Fruit fly (Drosophila melanogaster): ENCODE results near the gene CanA-14F.

CanA-14F gene

dm6 chrX:16587021-16587667 lies at the start of gene CanA-14F:
CanA-14F (minus strand) TSS chrX:16587172.
- TF ChIP-seq CG33017 (tag; optimal IDR thresholded peaks at IDR 0.05) = no peak
- TF ChIP-seq CG11617 (GFP tag; optimal IDR thresholded peaks at IDR 0.05) = no peak
- TF ChIP-seq ovo (GFP tag; optimal IDR thresholded peaks at IDR 0.05) = no peak
- TF ChIP-seq bab1 (GFP tag; optimal IDR thresholded peaks at IDR 0.05) = peak; percentile 50
- no peak for TF ChIP-seq CG12768 (GFP tag; optimal IDR thresholded peaks at IDR 0.05)
- TF ChIP-seq CG7101 (tag; optimal IDR thresholded peaks at IDR 0.05) = peak; percentile 8
- TF ChIP-seq Crg-1 (GFP tag; optimal IDR thresholded peaks at IDR 0.05) = no peak
- TF ChIP-seq CG14711 (tag; optimal IDR thresholded peaks at IDR 0.05) = no peak
- TF ChIP-seq CG1620 (GFP tag; optimal IDR thresholded peaks at IDR 0.05) = peak; percentile 45
- peak; percentile 33 for TF ChIP-seq Mnt (GFP tag; optimal IDR thresholded peaks at IDR 0.05)
- no peak for TF ChIP-seq kay (GFP tag; ENCODE audit: borderline replicate concordance)
- TF ChIP-seq CG7045 (GFP tag; optimal IDR thresholded peaks at IDR 0.05) = no peak
- TF ChIP-seq Hr96 (GFP tag; optimal IDR thresholded peaks at IDR 0.05) = no peak
- peak; percentile 14 for TF ChIP-seq cic (GFP tag; optimal IDR thresholded peaks at IDR 0.05)
- no peak for TF ChIP-seq CG5204 (GFP tag; optimal IDR thresholded peaks at IDR 0.05)
- TF ChIP-seq cnc (optimal IDR thresholded peaks at IDR 0.05) = no peak
- TF ChIP-seq tj (GFP tag; optimal IDR thresholded peaks at IDR 0.05) = no peak
- TF ChIP-seq pad (GFP tag; optimal IDR thresholded peaks at IDR 0.05) = no peak
- TF ChIP-seq toe (GFP tag; optimal IDR thresholded peaks at IDR 0.05) = no peak
- TF ChIP-seq Clk (GFP tag; optimal IDR thresholded peaks at IDR 0.05) = no peak

dm6 chrX:16633181-16633957 lies 46.4 kb upstream of the CanA-14F start:
- TF ChIP-seq pad (GFP tag; optimal IDR thresholded peaks at IDR 0.05) (peak; percentile 10), kay (GFP tag; ENCODE audit: borderline replicate concordance) (no peak), Clk (GFP tag; optimal IDR thresholded peaks at IDR 0.05) (no peak), ovo (GFP tag; optimal IDR thresholded peaks at IDR 0.05) (no peak), cnc (optimal IDR thresholded peaks at IDR 0.05) (no peak), toe (GFP tag; optimal IDR thresholded peaks at IDR 0.05) (peak; percentile 8), Mnt (GFP tag; optimal IDR thresholded peaks at IDR 0.05) (peak; percentile 97), Hr96 (GFP tag; optimal IDR thresholded peaks at IDR 0.05) (peak; percentile 29), CG1620 (GFP tag; optimal IDR thresholded peaks at IDR 0.05) (no peak), CG33017 (tag; optimal IDR thresholded peaks at IDR 0.05) (peak; percentile 1), CG14711 (tag; optimal IDR thresholded peaks at IDR 0.05) (no peak), CG5204 (GFP tag; optimal IDR thresholded peaks at IDR 0.05) (peak; percentile 22), CG12768 (GFP tag; optimal IDR thresholded peaks at IDR 0.05) (peak; percentile 96), cic (GFP tag; optimal IDR thresholded peaks at IDR 0.05) (peak; percentile 78), tj (GFP tag; optimal IDR thresholded peaks at IDR 0.05) (peak; percentile 39), CG7101 (tag; optimal IDR thresholded peaks at IDR 0.05) (no peak), CG11617 (GFP tag; optimal IDR thresholded peaks at IDR 0.05) (peak; percentile 11), CG7045 (GFP tag; optimal IDR thresholded peaks at IDR 0.05) (peak; percentile 6), Crg-1 (GFP tag; optimal IDR thresholded peaks at IDR 0.05) (no peak), bab1 (GFP tag; optimal IDR thresholded peaks at IDR 0.05) (no peak)

dm6 chrX:16632135-16632534 lies 45.2 kb upstream of the CanA-14F start, which contains the start of gene CG9777:
CG9777 (minus strand) TSS chrX:16632235.
- TF ChIP-seq CG7045 (GFP tag; optimal IDR thresholded peaks at IDR 0.05) = no peak
- TF ChIP-seq Clk (GFP tag; optimal IDR thresholded peaks at IDR 0.05) = no peak
- TF ChIP-seq bab1 (GFP tag; optimal IDR thresholded peaks at IDR 0.05) = no peak
- no peak for TF ChIP-seq cic (GFP tag; optimal IDR thresholded peaks at IDR 0.05)
- no peak for TF ChIP-seq cnc (optimal IDR thresholded peaks at IDR 0.05)
- no peak for TF ChIP-seq CG11617 (GFP tag; optimal IDR thresholded peaks at IDR 0.05)
- no peak for TF ChIP-seq CG1620 (GFP tag; optimal IDR thresholded peaks at IDR 0.05)
- no peak for TF ChIP-seq CG12768 (GFP tag; optimal IDR thresholded peaks at IDR 0.05)
- no peak for TF ChIP-seq tj (GFP tag; optimal IDR thresholded peaks at IDR 0.05)
- no peak for TF ChIP-seq CG33017 (tag; optimal IDR thresholded peaks at IDR 0.05)
- TF ChIP-seq CG7101 (tag; optimal IDR thresholded peaks at IDR 0.05) = no peak
- TF ChIP-seq ovo (GFP tag; optimal IDR thresholded peaks at IDR 0.05) = no peak
- no peak for TF ChIP-seq kay (GFP tag; ENCODE audit: borderline replicate concordance)
- TF ChIP-seq Hr96 (GFP tag; optimal IDR thresholded peaks at IDR 0.05) = no peak
- TF ChIP-seq pad (GFP tag; optimal IDR thresholded peaks at IDR 0.05) = no peak
- TF ChIP-seq Crg-1 (GFP tag; optimal IDR thresholded peaks at IDR 0.05) = no peak
- TF ChIP-seq Mnt (GFP tag; optimal IDR thresholded peaks at IDR 0.05) = no peak
- TF ChIP-seq CG5204 (GFP tag; optimal IDR thresholded peaks at IDR 0.05) = no peak

- TF ChIP-seq cnc (optimal IDR thresholded peaks at IDR 0.05) = no peak
- no peak for TF ChIP-seq CG1620 (GFP tag; optimal IDR thresholded peaks at IDR 0.05)
- no peak for TF ChIP-seq tj (GFP tag; optimal IDR thresholded peaks at IDR 0.05)
Observed at dm6 chrX:16624519-16624918, 37.5 kb upstream of the CanA-14F start.

- TF ChIP-seq bab1 (GFP tag; optimal IDR thresholded peaks at IDR 0.05) (no peak), CG5204 (GFP tag; optimal IDR thresholded peaks at IDR 0.05) (no peak), CG1620 (GFP tag; optimal IDR thresholded peaks at IDR 0.05) (no peak), cic (GFP tag; optimal IDR thresholded peaks at IDR 0.05) (no peak), Hr96 (GFP tag; optimal IDR thresholded peaks at IDR 0.05) (no peak), Crg-1 (GFP tag; optimal IDR thresholded peaks at IDR 0.05) (no peak), kay (GFP tag; ENCODE audit: borderline replicate concordance) (no peak), cnc (optimal IDR thresholded peaks at IDR 0.05) (no peak), pad (GFP tag; optimal IDR thresholded peaks at IDR 0.05) (no peak), Mnt (GFP tag; optimal IDR thresholded peaks at IDR 0.05) (no peak), Clk (GFP tag; optimal IDR thresholded peaks at IDR 0.05) (no peak), toe (GFP tag; optimal IDR thresholded peaks at IDR 0.05) (no peak), tj (GFP tag; optimal IDR thresholded peaks at IDR 0.05) (no peak)
Observed at dm6 chrX:16623524-16623923, 36.6 kb upstream of the CanA-14F start.
